Worm (Caenorhabditis elegans): ENCODE measurements around the gene F43C1.5.

DNA sequence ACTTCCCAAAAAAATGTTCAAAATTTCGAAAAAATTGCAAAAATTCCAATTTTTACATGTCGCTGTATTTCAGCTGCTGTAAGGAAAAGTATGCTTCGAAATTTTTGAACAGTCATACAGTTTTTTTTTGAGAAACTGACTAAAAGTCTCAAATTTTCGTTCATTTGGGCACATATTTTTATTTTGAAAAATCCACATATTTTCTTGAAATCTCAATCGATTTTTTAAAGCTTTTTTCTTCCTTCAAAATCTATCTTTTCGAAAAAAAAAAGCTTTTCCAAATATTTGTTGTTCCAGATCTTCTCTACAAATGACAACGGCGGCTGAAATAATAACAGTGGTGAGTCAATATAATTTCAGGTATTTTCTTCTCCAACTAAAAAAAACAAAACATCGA lies 32.0 kb upstream of the F43C1.5 start, which contains the start of gene asd-1:
- TF ChIP-seq mab-5 (tag; optimal IDR thresholded peaks at IDR 0.05) (no peak), nhr-12 (tag; optimal IDR thresholded peaks at IDR 0.05) (no peak), elt-3 (tag; optimal IDR thresholded peaks at IDR 0.05) (no peak), blmp-1 (tag; optimal IDR thresholded peaks at IDR 0.05) (no peak), unc-39 (tag; optimal IDR thresholded peaks at IDR 0.05) (no peak), nhr-28 (tag; optimal IDR thresholded peaks at IDR 0.05) (no peak), lin-13 (tag; optimal IDR thresholded peaks at IDR 0.05) (no peak), lsy-2 (tag; optimal IDR thresholded peaks at IDR 0.05) (no peak), unc-62 (GFP tag; optimal IDR thresholded peaks at IDR 0.05) (no peak), nhr-76 (tag; optimal IDR thresholded peaks at IDR 0.05) (no peak), ces-1 (GFP tag; optimal IDR thresholded peaks at IDR 0.05) (no peak), bed-3 (GFP tag; optimal IDR thresholded peaks at IDR 0.05) (no peak), pha-4 (tag; optimal IDR thresholded peaks at IDR 0.05) (no peak), sem-2 (GFP tag; optimal IDR thresholded peaks at IDR 0.05) (no peak)

Data from whole organism, mixed stage, embryonic.